Fruit fly (Drosophila melanogaster): Measurements from ENCODE around the gene CG31097.

The CG31097 gene

DNA sequence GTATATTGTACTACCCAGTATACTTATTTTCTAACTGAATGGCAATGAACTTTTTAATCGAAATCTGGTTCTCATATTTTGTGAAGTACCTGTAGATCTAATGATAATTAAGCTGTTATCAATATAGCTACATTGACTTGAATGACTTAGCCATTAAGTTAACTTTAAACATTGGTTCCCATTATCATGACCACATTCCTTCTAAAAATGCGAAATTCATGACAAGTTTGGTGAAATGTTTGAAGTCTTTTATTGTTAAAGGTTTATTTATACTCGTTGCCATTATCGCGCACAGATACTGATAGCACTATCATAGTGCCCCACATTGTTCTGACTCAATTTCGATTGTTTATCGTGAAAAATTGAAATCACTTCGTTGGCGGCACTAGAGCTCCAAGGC, 23.3 kb upstream of the CG31097 start:
- TF ChIP-seq cnc (optimal IDR thresholded peaks at IDR 0.05), result no peak
- no peak for TF ChIP-seq toe (GFP tag; optimal IDR thresholded peaks at IDR 0.05)
- TF ChIP-seq bab1 (GFP tag; optimal IDR thresholded peaks at IDR 0.05), result no peak
- TF ChIP-seq CG33017 (tag; optimal IDR thresholded peaks at IDR 0.05), result no peak
- TF ChIP-seq CG11617 (GFP tag; optimal IDR thresholded peaks at IDR 0.05), result no peak
- no peak for TF ChIP-seq pad (GFP tag; optimal IDR thresholded peaks at IDR 0.05)
- TF ChIP-seq CG5204 (GFP tag; optimal IDR thresholded peaks at IDR 0.05), result no peak
- TF ChIP-seq CG14711 (tag; optimal IDR thresholded peaks at IDR 0.05), result no peak
- TF ChIP-seq Hr96 (GFP tag; optimal IDR thresholded peaks at IDR 0.05), result no peak
- TF ChIP-seq Clk (GFP tag; optimal IDR thresholded peaks at IDR 0.05), result no peak
- no peak for TF ChIP-seq cic (GFP tag; optimal IDR thresholded peaks at IDR 0.05)
- TF ChIP-seq CG7101 (tag; optimal IDR thresholded peaks at IDR 0.05), result no peak
- no peak for TF ChIP-seq tj (GFP tag; optimal IDR thresholded peaks at IDR 0.05)
- TF ChIP-seq kay (GFP tag; ENCODE audit: borderline replicate concordance), result no peak
- no peak for TF ChIP-seq CG12768 (GFP tag; optimal IDR thresholded peaks at IDR 0.05)
- no peak for TF ChIP-seq Crg-1 (GFP tag; optimal IDR thresholded peaks at IDR 0.05)

dm6 chr3R:25320051-25320705, 22.6 kb upstream of the CG31097 start, which contains the start of gene CG10560:
CG10560 (minus strand) TSS chr3R:25320101.
- peak; percentile 74 for TF ChIP-seq kay (GFP tag; ENCODE audit: borderline replicate concordance)
- peak; percentile 19 to 51 for TF ChIP-seq cnc (optimal IDR thresholded peaks at IDR 0.05)
- TF ChIP-seq cic (GFP tag; optimal IDR thresholded peaks at IDR 0.05), result peak; percentile 27
- no peak for TF ChIP-seq toe (GFP tag; optimal IDR thresholded peaks at IDR 0.05)

DNA sequence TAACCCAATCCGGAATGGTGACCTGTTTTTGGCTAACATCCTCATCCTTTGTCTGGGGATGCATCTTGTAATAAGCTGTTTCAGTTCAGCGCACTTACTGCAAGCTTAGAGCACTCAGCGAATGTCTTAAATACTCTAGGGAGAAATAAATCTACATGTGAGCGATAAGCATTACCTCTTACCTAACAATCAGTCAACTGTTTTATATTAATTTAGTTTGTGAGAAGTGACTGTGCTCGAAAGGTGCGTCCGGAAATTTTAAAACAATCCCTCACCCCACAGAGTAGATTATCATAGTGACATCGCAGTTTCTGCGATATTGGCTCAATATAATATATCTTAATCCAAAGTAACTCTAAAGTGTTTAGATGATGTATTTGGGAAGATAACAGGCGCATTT, 20.4 kb upstream of the CG31097 start, which contains the start of gene CG10553:
CG10553 (minus strand) TSS at position 101 of the 400 bp plus-strand sequence.
- TF ChIP-seq kay (GFP tag; ENCODE audit: borderline replicate concordance) (no peak), toe (GFP tag; optimal IDR thresholded peaks at IDR 0.05) (no peak), Hr96 (GFP tag; optimal IDR thresholded peaks at IDR 0.05) (no peak), CG1620 (GFP tag; optimal IDR thresholded peaks at IDR 0.05) (no peak), CG12768 (GFP tag; optimal IDR thresholded peaks at IDR 0.05) (no peak), CG7045 (GFP tag; optimal IDR thresholded peaks at IDR 0.05) (no peak), CG5204 (GFP tag; optimal IDR thresholded peaks at IDR 0.05) (no peak), cic (GFP tag; optimal IDR thresholded peaks at IDR 0.05) (no peak), CG7101 (tag; optimal IDR thresholded peaks at IDR 0.05) (no peak), Clk (GFP tag; optimal IDR thresholded peaks at IDR 0.05) (no peak), bab1 (GFP tag; optimal IDR thresholded peaks at IDR 0.05) (no peak), Mnt (GFP tag; optimal IDR thresholded peaks at IDR 0.05) (no peak), cnc (optimal IDR thresholded peaks at IDR 0.05) (no peak), pad (GFP tag; optimal IDR thresholded peaks at IDR 0.05) (no peak), ovo (GFP tag; optimal IDR thresholded peaks at IDR 0.05) (no peak), CG11617 (GFP tag; optimal IDR thresholded peaks at IDR 0.05) (no peak)

- TF ChIP-seq kay (GFP tag; ENCODE audit: borderline replicate concordance), result peak; percentile 73
- peak; percentile 20 for TF ChIP-seq cic (GFP tag; optimal IDR thresholded peaks at IDR 0.05)
- TF ChIP-seq pad (GFP tag; optimal IDR thresholded peaks at IDR 0.05), result no peak
These were observed 18.4 kb upstream of the CG31097 start, which contains the start of gene CG10559 for dm6 chr3R:25316016-25316415. CG10559 (minus strand) TSS chr3R:25316116.

dm6 chr3R:25313771-25314170, 16.2 kb upstream of the CG31097 start, which contains the start of gene CG31087:
CG31087 (minus strand) TSS chr3R:25313833.
- TF ChIP-seq CG11617 (GFP tag; optimal IDR thresholded peaks at IDR 0.05) (no peak), ovo (GFP tag; optimal IDR thresholded peaks at IDR 0.05) (no peak), cic (GFP tag; optimal IDR thresholded peaks at IDR 0.05) (peak; percentile 63), CG14711 (tag; optimal IDR thresholded peaks at IDR 0.05) (no peak)

DNA sequence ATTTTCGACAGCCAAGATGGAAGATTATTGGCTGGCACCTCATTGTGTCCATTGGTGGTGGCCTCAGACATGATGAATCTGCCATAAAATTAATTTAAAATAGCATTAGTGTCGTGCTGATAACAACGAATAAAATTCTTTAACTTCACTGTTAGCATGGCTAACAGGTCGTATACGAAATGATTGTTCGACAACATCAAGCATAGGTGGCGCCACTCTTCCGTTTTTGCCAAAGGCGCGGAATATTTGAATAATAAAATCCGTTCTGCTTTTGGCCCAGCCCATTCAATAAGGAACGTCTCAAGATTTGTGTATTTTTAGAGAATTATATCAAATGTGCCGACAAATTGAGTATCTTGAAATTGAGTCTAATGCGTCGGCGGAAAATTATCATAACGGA, 15.0 kb upstream of the CG31097 start:
- TF ChIP-seq CG14711 (tag; optimal IDR thresholded peaks at IDR 0.05) (no peak), toe (GFP tag; optimal IDR thresholded peaks at IDR 0.05) (peak; percentile 26)

- TF ChIP-seq Mnt (GFP tag; optimal IDR thresholded peaks at IDR 0.05), result no peak
- TF ChIP-seq CG12768 (GFP tag; optimal IDR thresholded peaks at IDR 0.05), result no peak
- TF ChIP-seq tj (GFP tag; optimal IDR thresholded peaks at IDR 0.05), result no peak
- no peak for TF ChIP-seq CG5204 (GFP tag; optimal IDR thresholded peaks at IDR 0.05)
- no peak for TF ChIP-seq toe (GFP tag; optimal IDR thresholded peaks at IDR 0.05)
These were observed 13.3 kb upstream of the CG31097 start, which contains the start of gene CG31099 for dm6 chr3R:25310843-25311242. CG31099 (minus strand) TSS chr3R:25310943.

DNA sequence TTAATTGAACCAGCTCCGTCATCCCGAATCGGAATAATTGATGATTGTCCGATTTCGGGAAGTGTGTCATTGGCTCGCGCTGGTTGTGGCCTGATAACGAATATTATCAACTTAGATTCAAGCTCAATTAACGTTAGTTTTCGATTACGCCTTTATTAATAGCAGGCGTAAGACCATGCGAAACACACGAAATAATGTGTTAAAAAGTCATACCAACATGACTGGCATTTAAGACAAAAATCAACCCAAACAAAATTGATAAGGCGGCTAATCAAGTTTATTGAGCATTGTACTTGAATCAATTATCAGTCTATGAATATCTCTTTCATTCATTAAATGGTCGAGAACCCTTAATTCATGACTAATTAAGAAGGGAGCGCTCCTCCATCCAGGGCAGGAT, 11.6 kb upstream of the CG31097 start:
- TF ChIP-seq Hr96 (GFP tag; optimal IDR thresholded peaks at IDR 0.05), result no peak
- TF ChIP-seq cic (GFP tag; optimal IDR thresholded peaks at IDR 0.05), result peak; percentile 5
- no peak for TF ChIP-seq Clk (GFP tag; optimal IDR thresholded peaks at IDR 0.05)
